Worm (Caenorhabditis elegans): ENCODE data around the gene lars-1.

DNA sequence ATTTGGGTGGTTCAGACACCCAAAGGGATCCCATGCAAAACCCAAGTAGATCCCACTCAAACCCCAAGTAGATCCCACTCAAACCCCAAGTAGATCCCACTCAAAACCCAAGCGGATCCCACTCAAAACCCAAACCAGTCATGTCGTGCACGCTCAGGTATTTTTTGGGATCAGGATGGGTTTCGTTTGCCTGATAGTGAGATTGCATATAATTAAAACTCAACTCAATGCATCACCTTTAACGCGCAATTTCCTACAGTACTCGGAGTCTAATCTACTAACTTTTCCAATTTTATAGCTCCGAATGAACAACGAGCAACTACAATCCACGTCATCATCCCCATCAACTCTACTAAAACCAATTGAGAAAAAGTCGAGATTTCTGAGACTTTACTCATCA, 22.6 kb upstream of the lars-1 start, which contains the start of gene phlp-2:
- TF ChIP-seq dao-5 (tag; optimal IDR thresholded peaks at IDR 0.05) (no peak), him-1 (tag; optimal IDR thresholded peaks at IDR 0.05) (no peak), W03F9.2 (tag; optimal IDR thresholded peaks at IDR 0.05) (no peak)
